Worm (Caenorhabditis elegans) whole organism, early embryonic: ENCODE results near the gene F58E6.5.

ENCODE experiments used
- B0310.2 ChIP-seq: sonication (generic microtip); optimal IDR thresholded peaks from 2 replicates; lab custom pipeline; 2016; ENCODE audit warnings: mild to moderate bottlenecking, missing genetic modification characterization, missing compliant biosample characterization
- F13C5.2 ChIP-seq: sonication (generic microtip); optimal IDR thresholded peaks from 2 replicates; lab custom pipeline; 2017; ENCODE audit warnings: mild to moderate bottlenecking, missing genetic modification characterization, inconsistent platforms, missing compliant biosample characterization
- aly-1 ChIP-seq: sonication (generic microtip); optimal IDR thresholded peaks from 2 replicates; lab custom pipeline; 2016; ENCODE audit warnings: missing genetic modification characterization, missing compliant biosample characterization
- ama-1 ChIP-seq: fragments of 150-350 bp; optimal IDR thresholded peaks from 2 replicates; lab custom pipeline; 2014
- ceh-13 ChIP-seq: fragments of 200-800 bp; sonication (Bioruptor generic); optimal IDR thresholded peaks from 2 replicates; lab custom pipeline; 2018; ENCODE audit warnings: mild to moderate bottlenecking, missing genetic modification characterization, missing compliant biosample characterization
- ets-7 ChIP-seq: sonication (generic microtip); optimal IDR thresholded peaks from 2 replicates; lab custom pipeline; 2016; ENCODE audit warnings: missing genotype, missing genetic modification characterization, missing compliant biosample characterization
- flt-1 ChIP-seq: fragments of 200-800 bp; sonication (Bioruptor generic); IDR thresholded peaks from 2 replicates; pipeline ENCODE4 v1.3.6; 2022; ENCODE audit warnings: missing genetic modification characterization, missing compliant biosample characterization
- hmbx-1 ChIP-seq: sonication (generic microtip); optimal IDR thresholded peaks from 2 replicates; lab custom pipeline; 2016; ENCODE audit warnings: mild to moderate bottlenecking, missing genetic modification characterization, missing compliant biosample characterization
- pes-1 ChIP-seq: fragments of 200-800 bp; sonication (Bioruptor generic); IDR thresholded peaks from 2 replicates; pipeline ENCODE4 v1.3.6; 2022; ENCODE audit warnings: missing genetic modification reagents, missing genetic modification characterization, missing compliant biosample characterization
- sea-1 ChIP-seq: fragments of 200-800 bp; sonication (Bioruptor generic); conservative IDR thresholded peaks from 2 replicates; pipeline ENCODE4 v1.3.6; 2022; ENCODE audit warnings: missing genetic modification characterization, missing compliant biosample characterization
- tbx-37 ChIP-seq: fragments of 200-800 bp; sonication (Bioruptor generic); conservative IDR thresholded peaks from 2 replicates; pipeline ENCODE4 v1.3.6; 2022; ENCODE audit warnings: missing genetic modification reagents, missing genetic modification characterization, missing compliant biosample characterization
- tra-4 ChIP-seq: sonication (generic microtip); optimal IDR thresholded peaks from 2 replicates; lab custom pipeline; 2017; ENCODE audit warnings: missing genetic modification characterization, missing compliant biosample characterization

DNA sequence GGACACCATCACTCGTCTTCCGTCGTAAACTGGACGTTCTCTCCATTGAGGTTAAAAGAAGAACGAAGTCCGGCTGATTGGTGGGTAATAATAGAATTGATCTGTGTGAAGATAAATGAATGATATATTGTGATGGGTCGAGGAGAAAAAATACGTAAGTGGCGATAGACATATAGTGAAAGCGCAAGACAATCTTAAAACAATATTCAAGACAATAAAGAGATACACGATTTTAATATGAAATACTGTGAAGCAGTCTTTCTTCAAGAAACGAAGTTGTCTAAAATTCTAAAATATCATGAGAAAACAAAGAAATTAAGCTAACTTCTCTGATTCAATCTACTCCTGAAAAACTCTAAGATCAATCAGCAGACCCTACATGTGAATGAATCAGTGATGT lies 40.8 kb downstream of the F58E6.5 start, which contains the start of gene F40F9.10:
- no peak for TF ChIP-seq flt-1 (GFP tag; lab: Robert Waterston, UW)
- TF ChIP-seq F13C5.2 = no peak
- no peak for TF ChIP-seq ama-1
- no peak for TF ChIP-seq hmbx-1 (tag; lab: Kevin White, UChicago)
- no peak for TF ChIP-seq tbx-37 (GFP tag; lab: Robert Waterston, UW)
- no peak for TF ChIP-seq pes-1
- TF ChIP-seq aly-1 (tag; lab: Kevin White, UChicago) = no peak
- TF ChIP-seq B0310.2 (tag; lab: Kevin White, UChicago) = no peak
- TF ChIP-seq sea-1 (GFP tag; lab: Robert Waterston, UW) = no peak
- no peak for TF ChIP-seq ets-7 (tag; lab: Kevin White, UChicago)
- TF ChIP-seq ceh-13 (GFP tag; lab: Kevin White, UChicago) = no peak
- no peak for TF ChIP-seq tra-4
